Worm (Caenorhabditis elegans) whole organism, L1 larva: ENCODE measurements around the gene C05C10.2.

ENCODE experiments used
- C34B4.2 ChIP-seq: sonication (generic microtip); optimal IDR thresholded peaks from 2 replicates; lab custom pipeline; 2017; ENCODE audit warnings: mild to moderate bottlenecking, missing genetic modification characterization, missing compliant biosample characterization
- F16B12.6 ChIP-seq: fragments of 150-350 bp; optimal IDR thresholded peaks from 2 replicates; lab custom pipeline; 2014; ENCODE audit warnings: missing biosample characterization, missing genetic modification characterization
- aha-1 ChIP-seq: fragments of 150-350 bp; optimal IDR thresholded peaks from 2 replicates; lab custom pipeline; 2014; ENCODE audit warnings: missing biosample characterization, missing genetic modification characterization
- alr-1 ChIP-seq: fragments of 200-800 bp; sonication (Bioruptor generic); optimal IDR thresholded peaks from 2 replicates; lab custom pipeline; 2018; ENCODE audit warnings: borderline replicate concordance, mild to moderate bottlenecking, missing genetic modification characterization, missing compliant biosample characterization
- aly-2 ChIP-seq: fragments of 150-350 bp; optimal IDR thresholded peaks from 2 replicates; lab custom pipeline; 2014; ENCODE audit warnings: missing biosample characterization, missing genetic modification characterization
- blmp-1 ChIP-seq: fragments of 150-350 bp; optimal IDR thresholded peaks from 2 replicates; lab custom pipeline; 2014; ENCODE audit warnings: missing biosample characterization, missing genetic modification characterization
- ceh-63 ChIP-seq: fragments of 200-800 bp; sonication (Bioruptor generic); optimal IDR thresholded peaks from 2 replicates; lab custom pipeline; 2018; ENCODE audit warnings: mild to moderate bottlenecking, missing genetic modification characterization, missing compliant biosample characterization
- ceh-82 ChIP-seq, 3 experiments: fragments of 150-350 bp in 1 of 3; sonication (generic microtip) in 2 of 3; optimal IDR thresholded peaks; 2 replicates each; lab custom pipeline; 2014 to 2017; ENCODE audit warnings: missing biosample characterization in 3 of 3, missing genetic modification characterization in 3 of 3
- ceh-90 ChIP-seq: sonication (generic microtip); optimal IDR thresholded peaks from 2 replicates; lab custom pipeline; 2016; ENCODE audit warnings: missing genetic modification characterization, missing compliant biosample characterization
- dpl-1 ChIP-seq, 3 experiments: fragments of 150-350 bp in 2 of 3; sonication (generic microtip) in 1 of 3; optimal IDR thresholded peaks; 2 replicates each; lab custom pipeline; 2014 to 2017; ENCODE audit warnings: missing biosample characterization in 3 of 3, missing genetic modification characterization in 3 of 3, missing genetic modification reagents in 3 of 3
- dsc-1 ChIP-seq: sonication (generic microtip); optimal IDR thresholded peaks from 2 replicates; lab custom pipeline; 2016; ENCODE audit warnings: mild to moderate bottlenecking, missing genetic modification characterization, missing compliant biosample characterization
- efl-1 ChIP-seq, 4 experiments: fragments of 150-350 bp; optimal IDR thresholded peaks in 3 of 4; peaks in 1 of 4; 1 replicate in 1 of 4; 2 replicates in 3 of 4; lab custom pipeline; 2014; ENCODE audit warnings: missing biosample characterization in 2 of 4, missing genetic modification characterization in 2 of 4, missing genetic modification reagents in 2 of 4
- efl-3 ChIP-seq: fragments of 200-800 bp; sonication (Bioruptor generic); optimal IDR thresholded peaks from 2 replicates; lab custom pipeline; 2018; ENCODE audit warnings: mild to moderate bottlenecking, missing genetic modification characterization, missing compliant biosample characterization
- egl-13 ChIP-seq: sonication (generic microtip); optimal IDR thresholded peaks from 2 replicates; lab custom pipeline; 2016; ENCODE audit warnings: missing genotype, missing genetic modification reagents, missing genetic modification characterization, missing compliant biosample characterization
- elt-3 ChIP-seq, 6 experiments: fragments of 150-350 bp in 1 of 6; sonication (generic microtip); optimal IDR thresholded peaks; 2 replicates each; lab custom pipeline; 2017 to 2018; ENCODE audit warnings: missing biosample characterization in 6 of 6, missing genetic modification characterization in 6 of 6, inconsistent platforms in 1 of 6
- ets-5 ChIP-seq: fragments of 200-800 bp; sonication (Bioruptor generic); IDR thresholded peaks from 2 replicates; pipeline ENCODE4 v1.3.6; 2022; ENCODE audit warnings: missing genetic modification characterization, missing compliant biosample characterization
- fkh-4 ChIP-seq: sonication (generic microtip); optimal IDR thresholded peaks from 2 replicates; lab custom pipeline; 2016; ENCODE audit warnings: missing compliant biosample characterization, missing genetic modification characterization, borderline replicate concordance
- fkh-8 ChIP-seq: sonication (generic microtip); optimal IDR thresholded peaks from 2 replicates; lab custom pipeline; 2016; ENCODE audit warnings: mild to moderate bottlenecking, missing genetic modification characterization, missing compliant biosample characterization
- fos-1 ChIP-seq: fragments of 150-350 bp; optimal IDR thresholded peaks from 2 replicates; lab custom pipeline; 2014; ENCODE audit warnings: missing biosample characterization, missing genetic modification characterization
- hpl-2 ChIP-seq: fragments of 150-350 bp; optimal IDR thresholded peaks from 2 replicates; lab custom pipeline; 2014; ENCODE audit warnings: missing biosample characterization, missing genetic modification reagents, missing genetic modification characterization
- lin-35 ChIP-seq, 2 experiments: fragments of 150-350 bp; optimal IDR thresholded peaks; 2 replicates each; lab custom pipeline; 2014; ENCODE audit warnings: missing biosample characterization in 2 of 2, missing genetic modification characterization in 2 of 2, missing genetic modification reagents in 2 of 2
- lin-39 ChIP-seq: fragments of 150-350 bp; optimal IDR thresholded peaks from 2 replicates; lab custom pipeline; 2014; ENCODE audit warnings: missing biosample characterization, missing genetic modification reagents, missing genetic modification characterization
- mab-9 ChIP-seq: fragments of 200-800 bp; sonication (Bioruptor generic); IDR thresholded peaks from 2 replicates; pipeline ENCODE4 v1.3.6; 2022; ENCODE audit warnings: missing genetic modification reagents, missing genetic modification characterization, missing compliant biosample characterization
- mdl-1 ChIP-seq, 2 experiments: fragments of 150-350 bp; optimal IDR thresholded peaks; 2 replicates each; lab custom pipeline; 2014 to 2017; ENCODE audit warnings: missing biosample characterization in 2 of 2, missing genetic modification characterization in 2 of 2, inconsistent platforms in 1 of 2
- mep-1 ChIP-seq: fragments of 150-350 bp; optimal IDR thresholded peaks from 2 replicates; lab custom pipeline; 2014; ENCODE audit warnings: missing biosample characterization, missing genetic modification characterization
- nhr-20 ChIP-seq: sonication (generic microtip); optimal IDR thresholded peaks from 2 replicates; lab custom pipeline; 2016; ENCODE audit warnings: mild to moderate bottlenecking, missing genetic modification characterization, missing compliant biosample characterization
- nhr-237 ChIP-seq: fragments of 150-350 bp; optimal IDR thresholded peaks from 2 replicates; lab custom pipeline; 2014; ENCODE audit warnings: missing biosample characterization, missing genetic modification characterization
- nhr-85 ChIP-seq: sonication (generic microtip); peaks from one replicate; lab custom pipeline; 2016; ENCODE audit warnings: missing genetic modification characterization, inconsistent platforms, missing compliant biosample characterization
- nhr-90 ChIP-seq: sonication (generic microtip); optimal IDR thresholded peaks from 2 replicates; lab custom pipeline; 2016; ENCODE audit warnings: mild to moderate bottlenecking, missing genetic modification characterization, missing compliant biosample characterization; ENCODE audit not compliant: poor library complexity
- rnt-1 ChIP-seq: sonication (generic microtip); optimal IDR thresholded peaks from 2 replicates; lab custom pipeline; 2016; ENCODE audit warnings: mild to moderate bottlenecking, missing genetic modification characterization, moderate library complexity, missing compliant biosample characterization
- snpc-4 ChIP-seq: fragments of 150-350 bp; optimal IDR thresholded peaks from 2 replicates; lab custom pipeline; 2014; ENCODE audit warnings: missing biosample characterization, missing genetic modification characterization
- tlp-1 ChIP-seq: fragments of 150-350 bp; optimal IDR thresholded peaks from 2 replicates; lab custom pipeline; 2014; ENCODE audit warnings: missing biosample characterization, missing genetic modification characterization
- unc-130 ChIP-seq: fragments of 150-350 bp; optimal IDR thresholded peaks from 2 replicates; lab custom pipeline; 2017; ENCODE audit warnings: missing biosample characterization, missing genetic modification characterization, inconsistent platforms
- unc-62 ChIP-seq: fragments of 150-350 bp; optimal IDR thresholded peaks from 2 replicates; lab custom pipeline; 2014; ENCODE audit warnings: missing biosample characterization, missing genetic modification reagents, missing genetic modification characterization
- unc-86 ChIP-seq: sonication (generic microtip); optimal IDR thresholded peaks from 2 replicates; lab custom pipeline; 2016; ENCODE audit warnings: missing genetic modification characterization, missing compliant biosample characterization
- xbp-1 ChIP-seq: sonication (generic microtip); optimal IDR thresholded peaks from 2 replicates; lab custom pipeline; 2016; ENCODE audit warnings: missing genetic modification characterization, missing compliant biosample characterization
- zag-1 ChIP-seq: fragments of 150-350 bp; optimal IDR thresholded peaks from 2 replicates; lab custom pipeline; 2014; ENCODE audit warnings: missing biosample characterization, missing genetic modification characterization
- ztf-4 ChIP-seq: fragments of 150-350 bp; optimal IDR thresholded peaks from 2 replicates; lab custom pipeline; 2014; ENCODE audit warnings: missing biosample characterization, missing genetic modification characterization

The C05C10.2 gene

ce11 chrII:9921622-9922269 lies at the start of gene C05C10.2:
Gene C05C10.2, plus strand, starts transcription at chrII:9922219.
- TF ChIP-seq lin-35 (GFP tag; optimal IDR thresholded peaks at IDR 0.05; lab: Kevin White, UChicago): peak in 1 of 2 experiments; percentile 11
- TF ChIP-seq mep-1 (tag; lab: Kevin White, UChicago): peak; percentile 5
- no peak for TF ChIP-seq nhr-20
- no peak for TF ChIP-seq mdl-1 (tag; optimal IDR thresholded peaks at IDR 0.05; lab: Kevin White, UChicago)
- TF ChIP-seq blmp-1 (tag; lab: Kevin White, UChicago): peak; percentile 28
- TF ChIP-seq efl-1 (optimal IDR thresholded peaks at IDR 0.05; lab: Kevin White, UChicago): peak in 1 of 2 experiments; percentile 44
- TF ChIP-seq efl-1 (GFP tag; optimal IDR thresholded peaks at IDR 0.05 in 1 of 2; lab: Kevin White, UChicago): peak in 1 of 2 experiments; percentile 27

ce11 chrII:9872961-9873360 lies 49.1 kb upstream of the C05C10.2 start, which contains the start of gene chil-8:
Gene chil-8, minus strand, starts transcription at chrII:9873061.
- TF ChIP-seq efl-3 (GFP tag; lab: Kevin White, UChicago) (no peak), ets-5 (GFP tag; lab: Robert Waterston, UW) (no peak), dsc-1 (tag; lab: Kevin White, UChicago) (no peak), unc-130 (tag; lab: Kevin White, UChicago) (no peak), ceh-82 (tag; optimal IDR thresholded peaks at IDR 0.05; lab: Kevin White, UChicago) (no peak), hpl-2 (GFP tag; lab: Kevin White, UChicago) (no peak), mdl-1 (tag; optimal IDR thresholded peaks at IDR 0.05; lab: Kevin White, UChicago) (no peak), ztf-4 (tag; lab: Kevin White, UChicago) (no peak), unc-62 (no peak), zag-1 (tag; lab: Kevin White, UChicago) (no peak), snpc-4 (tag; lab: Kevin White, UChicago) (no peak), fkh-8 (tag; lab: Kevin White, UChicago) (no peak)

ce11 chrII:9874508-9875229 lies 47.4 kb upstream of the C05C10.2 start, which contains the start of the genes chil-2 and ctsa-3.2:
Gene chil-2, minus strand, starts transcription at chrII:9874608.
Gene ctsa-3.2, plus strand, starts transcription at chrII:9875179.
- no peak for TF ChIP-seq elt-3 (tag; optimal IDR thresholded peaks at IDR 0.05; lab: Kevin White, UChicago)
- TF ChIP-seq, all 84 proteins: peak for 0

ce11 chrII:9879815-9880214 lies 42.2 kb upstream of the C05C10.2 start:
- TF ChIP-seq alr-1 (tag; lab: Kevin White, UChicago) (no peak), blmp-1 (tag; lab: Kevin White, UChicago) (peak; percentile 97), nhr-90 (tag; lab: Kevin White, UChicago) (no peak)
- TF ChIP-seq, all 84 proteins: peak for 1

- TF ChIP-seq elt-3 (tag; optimal IDR thresholded peaks at IDR 0.05; lab: Kevin White, UChicago) (peak in 4 of 6 experiments; percentile 16 to 64 (median 45)), C34B4.2 (tag; lab: Kevin White, UChicago) (no peak), nhr-85 (peak; percentile 61), nhr-237 (tag; lab: Kevin White, UChicago) (no peak), blmp-1 (tag; lab: Kevin White, UChicago) (peak; percentile 85), aly-2 (tag; lab: Kevin White, UChicago) (no peak)
Observed at ce11 chrII:9880826-9881225, 41.2 kb upstream of the C05C10.2 start, which contains the start of gene C08H9.15. Gene C08H9.15, plus strand, starts transcription at chrII:9881193.

- TF ChIP-seq dpl-1 (GFP tag; optimal IDR thresholded peaks at IDR 0.05; lab: Kevin White, UChicago) (no peak), egl-13 (tag; lab: Kevin White, UChicago) (no peak), F16B12.6 (tag; lab: Kevin White, UChicago) (no peak), fkh-8 (tag; lab: Kevin White, UChicago) (no peak), ets-5 (GFP tag; lab: Robert Waterston, UW) (no peak), dsc-1 (tag; lab: Kevin White, UChicago) (no peak), unc-86 (tag; lab: Kevin White, UChicago) (no peak), lin-39 (no peak), zag-1 (tag; lab: Kevin White, UChicago) (no peak), rnt-1 (tag; lab: Kevin White, UChicago) (no peak), aha-1 (tag; lab: Kevin White, UChicago) (no peak), mep-1 (tag; lab: Kevin White, UChicago) (no peak), mab-9 (no peak), tlp-1 (tag; lab: Kevin White, UChicago) (no peak), ceh-90 (tag; lab: Kevin White, UChicago) (no peak), ceh-63 (GFP tag; lab: Kevin White, UChicago) (no peak), fos-1 (tag; lab: Kevin White, UChicago) (no peak), lin-35 (GFP tag; optimal IDR thresholded peaks at IDR 0.05; lab: Kevin White, UChicago) (no peak), xbp-1 (tag; lab: Kevin White, UChicago) (no peak), fkh-4 (tag; lab: Kevin White, UChicago) (no peak)
Observed at ce11 chrII:9886216-9886615, 35.8 kb upstream of the C05C10.2 start, which contains the start of gene algn-8. Gene algn-8, minus strand, starts transcription at chrII:9886442.
